Worm (Caenorhabditis elegans) whole organism, midembryonic: ENCODE measurements around the gene mttu-1.

Source experiments
- cog-1 ChIP-seq: sonication (generic microtip); optimal IDR thresholded peaks from 2 replicates; lab custom pipeline; 2016; ENCODE audit warnings: missing genetic modification characterization, missing compliant biosample characterization
- flt-1 ChIP-seq: fragments of 200-800 bp; sonication (Bioruptor generic); IDR thresholded peaks from 2 replicates; pipeline ENCODE4 v1.3.6; 2022; ENCODE audit warnings: missing genetic modification characterization, missing compliant biosample characterization
- klf-2 ChIP-seq: fragments of 200-800 bp; sonication (Bioruptor generic); conservative IDR thresholded peaks from 2 replicates; pipeline ENCODE4 v1.3.6; 2022; ENCODE audit warnings: missing genetic modification reagents, missing genetic modification characterization, missing compliant biosample characterization
- med-1 ChIP-seq: sonication (generic microtip); optimal IDR thresholded peaks from 2 replicates; lab custom pipeline; 2017; ENCODE audit warnings: missing genetic modification characterization, mild to moderate bottlenecking, missing compliant biosample characterization, antibody characterized with exemption, missing genetic modification reagents; ENCODE audit not compliant: insufficient read depth
- ref-1 ChIP-seq: fragments of 200-800 bp; sonication (Bioruptor generic); conservative IDR thresholded peaks from 2 replicates; pipeline ENCODE4 v1.3.6; 2022; ENCODE audit warnings: missing genetic modification reagents, missing genetic modification characterization, missing compliant biosample characterization
- tab-1 ChIP-seq: fragments of 200-800 bp; sonication (Bioruptor generic); IDR thresholded peaks from 2 replicates; pipeline ENCODE4 v1.3.6; 2022; ENCODE audit warnings: missing genetic modification characterization, missing compliant biosample characterization
- ztf-23 ChIP-seq: fragments of 200-800 bp; sonication (Bioruptor generic); IDR thresholded peaks from 2 replicates; pipeline ENCODE4 v1.3.6; 2022; ENCODE audit warnings: missing genetic modification reagents, missing genetic modification characterization, missing compliant biosample characterization
- ztf-29 ChIP-seq: fragments of 200-800 bp; sonication (Bioruptor generic); IDR thresholded peaks from 2 replicates; pipeline ENCODE4 v1.3.6; 2022; ENCODE audit warnings: missing genetic modification reagents, missing genetic modification characterization, missing compliant biosample characterization

DNA sequence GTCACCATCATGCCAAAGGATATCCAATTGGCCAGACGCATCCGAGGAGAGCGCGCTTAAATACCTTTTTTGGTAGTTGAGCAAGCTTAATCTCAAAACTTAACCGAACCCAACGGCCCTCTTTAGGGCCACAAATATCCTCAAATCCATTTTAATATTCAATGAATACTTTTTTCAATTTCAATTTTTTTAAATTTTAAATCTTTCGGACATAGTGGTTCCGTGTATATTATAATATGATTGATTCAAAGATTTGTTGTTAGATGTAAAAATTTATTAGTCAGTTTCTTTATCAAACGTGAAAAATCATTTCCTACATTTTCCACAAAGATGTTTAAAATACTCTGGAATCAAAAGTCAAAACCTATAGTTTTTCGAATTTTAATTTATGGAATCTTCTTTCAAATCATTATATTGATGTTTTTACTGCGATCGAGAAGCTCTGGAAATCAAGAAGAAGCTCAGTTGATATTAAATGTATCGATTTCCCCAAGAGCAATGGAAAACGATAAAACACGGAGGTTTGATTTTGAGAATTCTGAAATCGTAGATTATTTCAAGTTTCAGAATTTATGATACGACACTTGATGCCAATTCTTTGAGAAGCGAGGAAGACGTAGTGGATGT lies 30.4 kb upstream of the mttu-1 start, which contains the start of gene B0035.21:
- TF ChIP-seq cog-1 (tag; lab: Kevin White, UChicago) (no peak), ztf-23 (GFP tag; lab: Robert Waterston, UW) (no peak), flt-1 (GFP tag; lab: Robert Waterston, UW) (no peak), ref-1 (GFP tag; lab: Robert Waterston, UW) (no peak), klf-2 (GFP tag; lab: Robert Waterston, UW) (no peak), med-1 (no peak), tab-1 (GFP tag; lab: Robert Waterston, UW) (no peak), ztf-29 (GFP tag; lab: Robert Waterston, UW) (no peak)
